Worm (Caenorhabditis elegans): Measurements from ENCODE around the gene slc-25A26.

Gene slc-25A26

DNA sequence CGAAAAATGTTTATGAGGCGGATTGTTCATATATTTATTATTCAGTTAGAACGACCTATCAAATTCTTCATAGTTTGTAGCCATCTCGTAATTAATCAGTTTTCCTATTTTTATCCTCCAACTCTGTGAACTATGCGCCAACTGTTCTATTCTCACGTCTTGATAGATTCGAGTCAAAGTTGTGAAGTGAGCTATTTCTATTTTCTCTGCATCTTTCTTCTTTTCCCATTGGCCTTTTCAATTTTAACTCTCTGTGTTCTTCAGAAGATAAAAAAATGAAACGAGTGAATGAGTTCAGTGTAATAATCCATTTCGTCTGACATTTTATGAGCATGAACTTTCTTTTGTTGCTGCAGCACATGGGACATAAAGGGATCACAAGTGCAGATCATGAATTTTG lies 47.8 kb downstream of the slc-25A26 start:
- TF ChIP-seq spr-3 (GFP tag; optimal IDR thresholded peaks at IDR 0.05) (no peak), pha-4 (GFP tag; IDR thresholded peaks at IDR 0.05) (no peak), pha-4 (tag; optimal IDR thresholded peaks at IDR 0.05) (no peak), hif-1 (tag; optimal IDR thresholded peaks at IDR 0.05) (no peak), php-3 (GFP tag; IDR thresholded peaks at IDR 0.05) (0 out of 2 replicates have a peak, but pooled peaks have one; percentile 31), mdl-1 (tag; optimal IDR thresholded peaks at IDR 0.05) (no peak), nhr-28 (tag; optimal IDR thresholded peaks at IDR 0.05) (no peak), zip-11 (GFP tag; IDR thresholded peaks at IDR 0.05) (no peak), nhr-11 (tag; optimal IDR thresholded peaks at IDR 0.05) (peak; percentile 56), snpc-4 (tag; optimal IDR thresholded peaks at IDR 0.05) (no peak), dmd-6 (GFP tag; IDR thresholded peaks at IDR 0.05) (no peak), fos-1 (tag; optimal IDR thresholded peaks at IDR 0.05) (no peak), dmd-9 (GFP tag; IDR thresholded peaks at IDR 0.05) (no peak), aha-1 (tag) (peak; percentile 66), mes-2 (tag; optimal IDR thresholded peaks at IDR 0.05; ENCODE audit: poor library complexity, severe bottlenecking) (no peak), ceh-32 (tag; optimal IDR thresholded peaks at IDR 0.05; ENCODE audit: poor library complexity) (no peak)

ce11 chrIV:8979062-8979612 lies 48.9 kb downstream of the slc-25A26 start:
- TF ChIP-seq unc-130 (GFP tag; optimal IDR thresholded peaks at IDR 0.05) (no peak), daf-8 (GFP tag; IDR thresholded peaks at IDR 0.05) (no peak), hif-1 (tag; optimal IDR thresholded peaks at IDR 0.05) (no peak), mdt-29 (GFP tag; IDR thresholded peaks at IDR 0.05) (no peak), set-16 (GFP tag; IDR thresholded peaks at IDR 0.05) (peak; percentile 95), ces-1 (GFP tag; optimal IDR thresholded peaks at IDR 0.05) (no peak), dmd-6 (GFP tag; IDR thresholded peaks at IDR 0.05) (no peak; the same call in 1 of the 2 replicates), ctbp-1 (GFP tag; IDR thresholded peaks at IDR 0.05) (peak; percentile 23; the same call in 1 of the 2 replicates), snpc-1.2 (GFP tag; IDR thresholded peaks at IDR 0.05) (0 out of 2 replicates have a peak, but pooled peaks have one; percentile 24)

DNA sequence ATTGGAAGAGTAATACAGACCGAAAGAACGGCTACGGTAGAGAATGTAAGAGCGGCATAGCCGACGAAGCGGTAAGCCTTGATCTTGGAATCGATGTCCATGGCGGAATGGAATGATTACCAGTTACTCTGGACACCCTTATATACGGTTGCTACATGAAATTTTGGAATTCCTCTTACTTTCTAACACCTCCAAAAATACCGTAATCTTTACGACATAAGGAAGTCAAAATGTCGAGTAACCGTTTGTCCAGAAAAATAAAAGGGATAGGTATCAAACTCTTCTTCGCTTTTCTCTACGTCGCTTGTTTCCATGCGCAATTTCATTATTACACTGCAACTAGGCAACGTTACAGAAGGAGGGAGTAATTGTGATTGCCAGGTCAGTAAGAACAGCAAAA lies 49.5 kb downstream of the slc-25A26 start, which contains the start of gene col-119:
Gene col-119, minus strand, starts transcription at position 101 of the 400 bp plus-strand sequence.
- TF ChIP-seq aha-1 (tag), result peak; percentile 18
- TF ChIP-seq cey-2 (tag; optimal IDR thresholded peaks at IDR 0.05; ENCODE audit: borderline replicate concordance, insufficient read depth), result peak; percentile 38
- peak; percentile 22 for TF ChIP-seq nhr-76 (tag; optimal IDR thresholded peaks at IDR 0.05)
- no peak for TF ChIP-seq nhr-6 (tag; optimal IDR thresholded peaks at IDR 0.05)
- TF ChIP-seq ceh-44 (GFP tag; IDR thresholded peaks at IDR 0.05), result no peak
- peak; percentile 16; the same call in 1 of the 2 replicates for TF ChIP-seq dmd-6 (GFP tag; IDR thresholded peaks at IDR 0.05)
